Worm (Caenorhabditis elegans): ENCODE measurements around the gene nhr-179.

The nhr-179 gene

ce11 chrV:1631148-1631547, 12.5 kb upstream of the nhr-179 start, which contains the start of gene Y46H3D.8:
Y46H3D.8 (minus strand) TSS chrV:1631248.
- no peak for TF ChIP-seq madf-8 (GFP tag; conservative IDR thresholded peaks at IDR 0.05)
- no peak for TF ChIP-seq F33H1.4 (GFP tag; IDR thresholded peaks at IDR 0.05)
- no peak for TF ChIP-seq ets-4 (GFP tag; optimal IDR thresholded peaks at IDR 0.05)
- TF ChIP-seq dox-1 (GFP tag; IDR thresholded peaks at IDR 0.05): no peak
- no peak for TF ChIP-seq B0336.3 (GFP tag; IDR thresholded peaks at IDR 0.05)
- TF ChIP-seq T26A5.8 (tag; optimal IDR thresholded peaks at IDR 0.05): no peak
- no peak for TF ChIP-seq nhr-80 (tag; optimal IDR thresholded peaks at IDR 0.05)
- TF ChIP-seq let-526 (GFP tag; IDR thresholded peaks at IDR 0.05): no peak
- TF ChIP-seq gei-17 (GFP tag; optimal IDR thresholded peaks at IDR 0.05): no peak
- no peak for TF ChIP-seq tbx-9 (tag; optimal IDR thresholded peaks at IDR 0.05; ENCODE audit: borderline replicate concordance)
- no peak for TF ChIP-seq hlh-12 (tag; optimal IDR thresholded peaks at IDR 0.05)
- TF ChIP-seq ceh-40 (GFP tag; IDR thresholded peaks at IDR 0.05): no peak
- TF ChIP-seq mel-28 (tag; optimal IDR thresholded peaks at IDR 0.05; ENCODE audit: borderline replicate concordance): no peak
- no peak for TF ChIP-seq snpc-4 (GFP tag; optimal IDR thresholded peaks at IDR 0.05)
- no peak for TF ChIP-seq snpc-4 (tag; optimal IDR thresholded peaks at IDR 0.05)
- no peak for TF ChIP-seq nhr-179 (tag; optimal IDR thresholded peaks at IDR 0.05)
- TF ChIP-seq ekl-4 (GFP tag; IDR thresholded peaks at IDR 0.05): no peak
- TF ChIP-seq lsl-1 (GFP tag; optimal IDR thresholded peaks at IDR 0.05): no peak
- TF ChIP-seq egl-18 (GFP tag; IDR thresholded peaks at IDR 0.05): no peak

ce11 chrV:1629329-1629728, 10.7 kb upstream of the nhr-179 start, which contains the start of gene nhr-238:
nhr-238 (minus strand) TSS chrV:1629432.
- TF ChIP-seq zfh-2 (GFP tag; conservative IDR thresholded peaks at IDR 0.05): no peak
- no peak for TF ChIP-seq somi-1 (GFP tag; optimal IDR thresholded peaks at IDR 0.05)
- no peak for TF ChIP-seq hsf-1 (GFP tag; IDR thresholded peaks at IDR 0.05)
- TF ChIP-seq cebp-2 (GFP tag; IDR thresholded peaks at IDR 0.05): no peak
- TF ChIP-seq mxl-1 (tag; optimal IDR thresholded peaks at IDR 0.05): no peak
- TF ChIP-seq egl-44 (GFP tag; IDR thresholded peaks at IDR 0.05): no peak

ce11 chrV:1627269-1627668, 8.6 kb upstream of the nhr-179 start:
- TF ChIP-seq ztf-22 (GFP tag; optimal IDR thresholded peaks at IDR 0.05) (no peak), lin-26 (GFP tag; IDR thresholded peaks at IDR 0.05) (peak; percentile 40; the same call in 1 of the 2 replicates), C17E4.6 (GFP tag; IDR thresholded peaks at IDR 0.05) (no peak), snpc-3.4 (tag; optimal IDR thresholded peaks at IDR 0.05) (no peak), Y67H2A.10 (GFP tag; conservative IDR thresholded peaks at IDR 0.05) (no peak), repo-1 (tag; optimal IDR thresholded peaks at IDR 0.05) (no peak), ama-1 (optimal IDR thresholded peaks at IDR 0.05) (no peak), ama-1 (GFP tag; optimal IDR thresholded peaks at IDR 0.05) (no peak), efl-1 (GFP tag; optimal IDR thresholded peaks at IDR 0.05) (no peak), lin-40 (tag; optimal IDR thresholded peaks at IDR 0.05) (peak; percentile 22), Y53G8AR.9 (GFP tag; conservative IDR thresholded peaks at IDR 0.05) (0 out of 2 replicates have a peak, but pooled peaks have one; percentile 25), akir-1 (GFP tag; optimal IDR thresholded peaks at IDR 0.05) (no peak), attf-6 (GFP tag; IDR thresholded peaks at IDR 0.05) (no peak), snpc-1.1 (tag; optimal IDR thresholded peaks at IDR 0.05; ENCODE audit: insufficient read depth) (no peak), zfh-2 (GFP tag; conservative IDR thresholded peaks at IDR 0.05) (no peak), ztf-6 (GFP tag; IDR thresholded peaks at IDR 0.05) (no peak), snpc-1.3 (tag; optimal IDR thresholded peaks at IDR 0.05; ENCODE audit: insufficient read depth) (no peak), attf-5 (GFP tag; optimal IDR thresholded peaks at IDR 0.05) (no peak), ztf-3 (GFP tag; optimal IDR thresholded peaks at IDR 0.05) (no peak)

Data from whole organism, young adult.